Fruit fly (Drosophila melanogaster) whole organism, embryonic: ENCODE data around the gene MSBP.
A peak's percentile ranks its signal among the peaks of the same experiment; 100 is the strongest.

Experiments used
- Asciz ChIP-seq: fragments of 200-800 bp; sonication (Bioruptor generic); optimal IDR thresholded peaks from 2 replicates; lab custom pipeline; 2017; ENCODE audit warnings: missing biosample characterization, mild to moderate bottlenecking, missing genetic modification characterization, missing genetic modification reagents
- Atf-2 ChIP-seq: fragments of 200-800 bp; sonication (Bioruptor generic); optimal IDR thresholded peaks from 2 replicates; lab custom pipeline; 2016; ENCODE audit warnings: missing biosample characterization, missing genetic modification characterization
- CG10462 ChIP-seq: fragments of 200-800 bp; sonication (Bioruptor generic); optimal IDR thresholded peaks from 2 replicates; lab custom pipeline; 2016; ENCODE audit warnings: missing biosample characterization, missing genetic modification characterization
- CG11456 ChIP-seq: fragments of 200-800 bp; sonication (Bioruptor generic); IDR thresholded peaks from 3 replicates; pipeline ENCODE4 v1.3.6; 2022; ENCODE audit warnings: missing biosample characterization, missing genetic modification characterization
- CG12769 ChIP-seq: fragments of 200-800 bp; sonication (Bioruptor generic); optimal IDR thresholded peaks from 2 replicates; lab custom pipeline; 2019; ENCODE audit warnings: missing biosample characterization, mild to moderate bottlenecking, missing genetic modification characterization, moderate library complexity
- CG13296 ChIP-seq: fragments of 200-800 bp; sonication (Bioruptor generic); optimal IDR thresholded peaks from 3 replicates; lab custom pipeline; 2018; ENCODE audit warnings: missing biosample characterization, mild to moderate bottlenecking, missing genetic modification characterization
- CG2199 ChIP-seq: fragments of 200-800 bp; sonication (Bioruptor generic); IDR thresholded peaks from 3 replicates; pipeline ENCODE4 v1.3.6; 2022; ENCODE audit warnings: missing biosample characterization, missing genetic modification characterization
- CG3407 ChIP-seq: fragments of 200-800 bp; sonication (Bioruptor generic); optimal IDR thresholded peaks from 2 replicates; lab custom pipeline; 2018; ENCODE audit warnings: missing biosample characterization, mild to moderate bottlenecking, missing genetic modification characterization
- CG4404 ChIP-seq: fragments of 200-800 bp; sonication (Bioruptor generic); IDR thresholded peaks from 2 replicates; pipeline ENCODE4 v1.3.6; 2022; ENCODE audit warnings: missing biosample characterization, missing genetic modification characterization
- CG9876 ChIP-seq: fragments of 200-800 bp; sonication (Bioruptor generic); optimal IDR thresholded peaks from 2 replicates; lab custom pipeline; 2016; ENCODE audit warnings: missing biosample characterization, missing genetic modification characterization
- CG9932 ChIP-seq: fragments of 200-800 bp; sonication (Bioruptor generic); IDR thresholded peaks from 2 replicates; pipeline ENCODE4 v1.3.6; 2022; ENCODE audit warnings: missing biosample characterization, missing genetic modification characterization
- Chrac-16 ChIP-seq: fragments of 200-800 bp; sonication (Bioruptor generic); optimal IDR thresholded peaks from 3 replicates; lab custom pipeline; 2016; ENCODE audit warnings: missing biosample characterization, missing genetic modification characterization
- E2f1 ChIP-seq: fragments of 200-800 bp; sonication (Bioruptor generic); IDR thresholded peaks from 2 replicates; pipeline ENCODE4 v1.3.6; 2022; ENCODE audit warnings: missing biosample characterization, missing genetic modification characterization
- Ets65A ChIP-seq: fragments of 200-800 bp; sonication (Bioruptor generic); peaks from one replicate; lab custom pipeline; 2016; ENCODE audit warnings: missing biosample characterization, missing genetic modification characterization
- Ets97D ChIP-seq: fragments of 200-800 bp; sonication (Bioruptor generic); optimal IDR thresholded peaks from 3 replicates; lab custom pipeline; 2016; ENCODE audit warnings: missing biosample characterization, missing genetic modification characterization
- GATAe ChIP-seq: fragments of 200-800 bp; sonication (Bioruptor generic); conservative IDR thresholded peaks from 2 replicates; pipeline ENCODE4 v1.3.6; 2022; ENCODE audit warnings: missing biosample characterization, missing genetic modification characterization
- HHEX ChIP-seq: fragments of 200-800 bp; sonication (Bioruptor generic); optimal IDR thresholded peaks from 3 replicates; lab custom pipeline; 2017; ENCODE audit warnings: missing biosample characterization, mild to moderate bottlenecking, missing genetic modification characterization, missing genetic modification reagents
- Hey ChIP-seq: fragments of 200-800 bp; sonication (Bioruptor generic); optimal IDR thresholded peaks from 3 replicates; lab custom pipeline; 2018; ENCODE audit warnings: missing biosample characterization, mild to moderate bottlenecking, missing genetic modification characterization
- NC2α ChIP-seq: fragments of 200-800 bp; sonication (Bioruptor generic); optimal IDR thresholded peaks from 2 replicates; lab custom pipeline; 2016; ENCODE audit warnings: missing biosample characterization, missing genetic modification characterization
- Stat92E ChIP-seq, 3 experiments: fragments of >200 bp in 2 of 3; fragments of 200-800 bp in 1 of 3; sonication (Bioruptor generic) in 1 of 3; optimal IDR thresholded peaks; 2 replicates each; lab custom pipeline; 2017 to 2019; ENCODE audit warnings: missing biosample characterization in 3 of 3, missing genetic modification characterization in 3 of 3, mild to moderate bottlenecking in 1 of 3, moderate library complexity in 1 of 3
- YL-1 ChIP-seq: fragments of 200-800 bp; sonication (Bioruptor generic); optimal IDR thresholded peaks from 3 replicates; lab custom pipeline; 2017; ENCODE audit warnings: missing biosample characterization, mild to moderate bottlenecking, missing genetic modification characterization
- ac ChIP-seq: fragments of 200-800 bp; sonication (Bioruptor generic); optimal IDR thresholded peaks from 3 replicates; lab custom pipeline; 2017; ENCODE audit warnings: missing biosample characterization, mild to moderate bottlenecking, missing genetic modification characterization
- aop ChIP-seq: fragments of 200-800 bp; sonication (Bioruptor generic); IDR thresholded peaks from 2 replicates; pipeline ENCODE4 v1.3.6; 2022; ENCODE audit warnings: missing biosample characterization, missing genetic modification characterization
- ase ChIP-seq: fragments of 200-800 bp; sonication (Bioruptor generic); IDR thresholded peaks from 3 replicates; pipeline ENCODE4 v1.3.6; 2022; ENCODE audit warnings: missing biosample characterization, missing genetic modification characterization
- caup ChIP-seq: fragments of 200-800 bp; sonication (Bioruptor generic); optimal IDR thresholded peaks from 3 replicates; lab custom pipeline; 2017; ENCODE audit warnings: missing biosample characterization, mild to moderate bottlenecking, missing genetic modification characterization, moderate library complexity; ENCODE audit not compliant: severe bottlenecking
- chif ChIP-seq, 2 experiments: fragments of 200-800 bp; sonication (Bioruptor generic); optimal IDR thresholded peaks; 3 replicates each; lab custom pipeline; 2016; ENCODE audit warnings: missing biosample characterization in 2 of 2, missing genetic modification characterization in 2 of 2
- ci ChIP-seq: fragments of 200-800 bp; sonication (Bioruptor generic); IDR thresholded peaks from 3 replicates; pipeline ENCODE4 v1.3.6; 2022; ENCODE audit warnings: missing biosample characterization, missing genetic modification characterization
- cwo ChIP-seq: fragments of 200-800 bp; sonication (Bioruptor generic); optimal IDR thresholded peaks from 3 replicates; lab custom pipeline; 2017; ENCODE audit warnings: missing biosample characterization, missing genetic modification characterization, mild to moderate bottlenecking, moderate library complexity, missing genetic modification reagents
- dm ChIP-seq: fragments of 200-800 bp; sonication (Bioruptor generic); optimal IDR thresholded peaks from 3 replicates; lab custom pipeline; 2016; ENCODE audit warnings: missing biosample characterization, missing genetic modification characterization
- fd96Cb ChIP-seq: fragments of 200-800 bp; sonication (Bioruptor generic); optimal IDR thresholded peaks from 2 replicates; lab custom pipeline; 2018; ENCODE audit warnings: missing biosample characterization, mild to moderate bottlenecking, missing genetic modification characterization, moderate library complexity
- fru ChIP-seq: fragments of >200 bp; optimal IDR thresholded peaks from 2 replicates; lab custom pipeline; 2017
- ham ChIP-seq: fragments of 200-800 bp; sonication (Bioruptor generic); IDR thresholded peaks from 2 replicates; pipeline ENCODE4 v1.3.6; 2022; ENCODE audit warnings: missing biosample characterization, missing genetic modification characterization
- knrl ChIP-seq: fragments of 200-800 bp; sonication (Bioruptor generic); IDR thresholded peaks from 3 replicates; pipeline ENCODE4 v1.3.6; 2022; ENCODE audit warnings: missing biosample characterization, missing genetic modification characterization; ENCODE audit not compliant: partially characterized antibody
- lbe ChIP-seq: fragments of 200-800 bp; sonication (Bioruptor generic); optimal IDR thresholded peaks from 2 replicates; lab custom pipeline; 2016; ENCODE audit warnings: missing biosample characterization, mild to moderate bottlenecking, missing genetic modification characterization
- lov ChIP-seq, 2 experiments: fragments of 200-800 bp in 1 of 2; fragments of >200 bp in 1 of 2; sonication (Bioruptor generic) in 1 of 2; IDR thresholded peaks in 1 of 2; optimal IDR thresholded peaks in 1 of 2; 2 replicates in 1 of 2; 3 replicates in 1 of 2; pipeline versions ENCODE4 v1.3.6 to Lab custom; 2017 to 2022; ENCODE audit warnings: missing biosample characterization in 1 of 2, missing genetic modification characterization in 1 of 2
- maf-S ChIP-seq: fragments of 200-800 bp; sonication (Bioruptor generic); optimal IDR thresholded peaks from 2 replicates; lab custom pipeline; 2016; ENCODE audit warnings: missing biosample characterization, missing genetic modification characterization
- p53 ChIP-seq: fragments of 200-800 bp; sonication (Bioruptor generic); optimal IDR thresholded peaks from 2 replicates; lab custom pipeline; 2016; ENCODE audit warnings: missing biosample characterization, missing genetic modification characterization
- pan ChIP-seq, 4 experiments: fragments of >200 bp in 3 of 4; fragments of 200-800 bp in 1 of 4; sonication (Bioruptor generic) in 1 of 4; optimal IDR thresholded peaks in 3 of 4; IDR thresholded peaks in 1 of 4; 2 replicates each; pipeline versions ENCODE4 v1.3.6 to Lab custom; 2017 to 2022; ENCODE audit warnings: missing biosample characterization in 2 of 4, missing genetic modification characterization in 2 of 4, mixed read lengths in 1 of 4
- pb ChIP-seq: fragments of 200-800 bp; sonication (Bioruptor generic); optimal IDR thresholded peaks from 3 replicates; lab custom pipeline; 2016; ENCODE audit warnings: missing biosample characterization, missing genetic modification characterization
- ranshi ChIP-seq: fragments of 200-800 bp; sonication (Bioruptor generic); IDR thresholded peaks from 2 replicates; pipeline ENCODE4 v1.3.6; 2022; ENCODE audit warnings: missing biosample characterization, missing genetic modification characterization
- sens-2 ChIP-seq: fragments of 200-800 bp; sonication (Bioruptor generic); IDR thresholded peaks from 2 replicates; pipeline ENCODE4 v1.3.6; 2022; ENCODE audit warnings: missing biosample characterization, missing genetic modification characterization
- shn ChIP-seq: fragments of 200-800 bp; sonication (Bioruptor generic); optimal IDR thresholded peaks from 3 replicates; lab custom pipeline; 2016; ENCODE audit warnings: missing biosample characterization, missing genetic modification characterization
- slbo ChIP-seq: fragments of 200-800 bp; sonication (Bioruptor generic); IDR thresholded peaks from 2 replicates; pipeline ENCODE4 v1.3.6; 2022; ENCODE audit warnings: missing biosample characterization, missing genetic modification characterization
- ssp ChIP-seq: fragments of 200-800 bp; sonication (Bioruptor generic); IDR thresholded peaks from 2 replicates; pipeline ENCODE4 v1.3.6; 2022; ENCODE audit warnings: missing biosample characterization, missing genetic modification characterization
- tin ChIP-seq: fragments of 200-800 bp; sonication (Bioruptor generic); optimal IDR thresholded peaks from 3 replicates; lab custom pipeline; 2016; ENCODE audit warnings: missing biosample characterization, missing genetic modification characterization
- twi ChIP-seq: fragments of 200-800 bp; optimal IDR thresholded peaks from 2 replicates; lab custom pipeline; 2019; ENCODE audit warnings: missing biosample characterization, mild to moderate bottlenecking, missing genetic modification characterization, moderate library complexity
- vfl ChIP-seq: fragments of 200-800 bp; sonication (Bioruptor generic); optimal IDR thresholded peaks from 2 replicates; lab custom pipeline; 2016; ENCODE audit warnings: missing biosample characterization, missing genetic modification characterization
- vvl ChIP-seq: fragments of 200-800 bp; sonication (Bioruptor generic); IDR thresholded peaks from 2 replicates; pipeline ENCODE4 v1.3.6; 2022; ENCODE audit warnings: missing biosample characterization, missing genetic modification characterization
- yki ChIP-seq: fragments of >200 bp; optimal IDR thresholded peaks from 3 replicates; lab custom pipeline; 2018
- zfh1 ChIP-seq: fragments of 200-800 bp; sonication (Bioruptor generic); IDR thresholded peaks from 3 replicates; pipeline ENCODE4 v1.3.6; 2022; ENCODE audit warnings: missing biosample characterization, missing genetic modification characterization
- zfh2 ChIP-seq: fragments of 200-800 bp; sonication (Bioruptor generic); optimal IDR thresholded peaks from 2 replicates; lab custom pipeline; 2016; ENCODE audit warnings: missing biosample characterization, missing genetic modification characterization

Gene MSBP

DNA sequence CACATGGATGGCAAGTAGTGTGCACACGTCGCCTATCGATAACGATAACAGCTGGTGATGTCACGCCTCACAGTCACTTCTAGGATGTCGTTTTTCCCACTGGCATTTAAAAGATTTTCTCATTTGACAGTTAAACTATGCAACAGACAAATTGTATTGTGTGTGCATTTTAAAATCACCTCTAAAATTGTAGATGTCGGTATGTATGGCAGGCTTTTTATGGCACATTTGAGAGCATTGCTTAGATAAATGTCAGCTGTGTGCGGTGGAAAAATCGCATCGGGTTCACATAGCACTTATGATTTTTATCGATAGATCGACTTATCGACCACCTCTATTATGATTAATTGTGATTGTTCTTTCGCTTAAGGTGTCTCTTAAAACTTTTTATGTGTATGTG, 45.8 kb downstream of the MSBP start, which contains the start of the genes ArgRS and CG8578 (continued):
- TF ChIP-seq ac: no peak
- peak; percentile 12 for TF ChIP-seq fd96Cb
- no peak for TF ChIP-seq CG12769 (tag; lab: Kevin White, UChicago)
- TF ChIP-seq zfh1 (GFP tag; lab: Robert Waterston, UW): peak; percentile 57; the same call in 1 of the 3 replicates
- no peak for TF ChIP-seq Hey (tag; lab: Kevin White, UChicago)
- TF ChIP-seq vfl (GFP tag; lab: Kevin White, UChicago): peak; percentile 23
- no peak for TF ChIP-seq CG10462
- no peak for TF ChIP-seq cwo (GFP tag; lab: Kevin White, UChicago)
- peak; percentile 75; the same call in 1 of the 2 replicates for TF ChIP-seq vvl (GFP tag; lab: Robert Waterston, UW)
- TF ChIP-seq Ets65A (GFP tag; lab: Kevin White, UChicago): peak; percentile 98
- TF ChIP-seq shn (GFP tag; lab: Kevin White, UChicago): peak; percentile 45
- peak in 1 of 2 experiments; percentile 26 for TF ChIP-seq chif (GFP tag; optimal IDR thresholded peaks at IDR 0.05; lab: Kevin White, UChicago)
- TF ChIP-seq yki (lab: Kevin White, UChicago): no peak
- no peak for TF ChIP-seq ham (GFP tag; lab: Robert Waterston, UW)
- TF ChIP-seq ranshi: no peak
- TF ChIP-seq E2f1 (GFP tag; lab: Robert Waterston, UW): 0 out of 2 replicates have a peak, but pooled peaks have one; percentile 51
- peak; percentile 24 for TF ChIP-seq tin (GFP tag; lab: Kevin White, UChicago)
- peak; percentile 95 for TF ChIP-seq ssp (GFP tag; lab: Robert Waterston, UW)
- TF ChIP-seq CG9876: peak; percentile 3
- peak; percentile 83 for TF ChIP-seq dm
- TF ChIP-seq pan (optimal IDR thresholded peaks at IDR 0.05; lab: Kevin White, UChicago): no peak
- TF ChIP-seq pan (GFP tag; optimal IDR thresholded peaks at IDR 0.05 in 1 of 2, IDR thresholded peaks at IDR 0.05 in 1 of 2): peak in 1 of 2 experiments; percentile 76
- TF ChIP-seq Asciz (GFP tag; lab: Kevin White, UChicago): no peak
- no peak for TF ChIP-seq ci (GFP tag; lab: Robert Waterston, UW)
- peak; percentile 37 for TF ChIP-seq maf-S (GFP tag; lab: Kevin White, UChicago)
- no peak for TF ChIP-seq sens-2 (GFP tag; lab: Robert Waterston, UW)
- TF ChIP-seq slbo (GFP tag; lab: Robert Waterston, UW): peak; percentile 72
- TF ChIP-seq lov (optimal IDR thresholded peaks at IDR 0.05; lab: Kevin White, UChicago): no peak
- TF ChIP-seq lov (GFP tag; IDR thresholded peaks at IDR 0.05; lab: Robert Waterston, UW): no peak; the same call in 2 of the 3 replicates
- no peak for TF ChIP-seq CG9932 (GFP tag; lab: Robert Waterston, UW)
- peak; percentile 34 for TF ChIP-seq YL-1 (GFP tag; lab: Kevin White, UChicago)
- no peak for TF ChIP-seq aop (GFP tag; lab: Robert Waterston, UW)
- TF ChIP-seq Chrac-16: peak; percentile 27
- peak; percentile 57 for TF ChIP-seq p53 (GFP tag; lab: Kevin White, UChicago)
- TF ChIP-seq CG11456 (GFP tag; lab: Robert Waterston, UW): no peak
- no peak for TF ChIP-seq caup
- TF ChIP-seq NC2α (GFP tag; lab: Kevin White, UChicago): no peak
- peak; percentile 54 for TF ChIP-seq pb (GFP tag; lab: Kevin White, UChicago)
- peak; percentile 91 for TF ChIP-seq knrl (GFP tag; lab: Robert Waterston, UW)
- peak; percentile 73 for TF ChIP-seq Ets97D (GFP tag; lab: Kevin White, UChicago)
- TF ChIP-seq twi (tag; lab: Kevin White, UChicago): peak; percentile 41
- no peak for TF ChIP-seq CG13296 (GFP tag; lab: Kevin White, UChicago)
- no peak for TF ChIP-seq fru
- no peak for TF ChIP-seq HHEX (GFP tag; lab: Kevin White, UChicago)
- 0 out of 2 replicates have a peak, but pooled peaks have one; percentile 15 for TF ChIP-seq GATAe (GFP tag; lab: Robert Waterston, UW)
- peak; percentile 67 for TF ChIP-seq CG4404 (GFP tag; lab: Robert Waterston, UW)
- peak; percentile 70 for TF ChIP-seq zfh2 (GFP tag; lab: Kevin White, UChicago)
- peak; percentile 55; the same call in 2 of the 3 replicates for TF ChIP-seq ase (GFP tag; lab: Robert Waterston, UW)
- TF ChIP-seq CG2199: no peak
- TF ChIP-seq Stat92E (GFP tag; optimal IDR thresholded peaks at IDR 0.05; lab: Kevin White, UChicago): no peak
- peak; percentile 6 for TF ChIP-seq Atf-2 (GFP tag; lab: Kevin White, UChicago)
- TF ChIP-seq lbe: no peak
- TF ChIP-seq CG3407: no peak
